Fruit fly (Drosophila melanogaster): ENCODE data around the gene CG6813.

DNA sequence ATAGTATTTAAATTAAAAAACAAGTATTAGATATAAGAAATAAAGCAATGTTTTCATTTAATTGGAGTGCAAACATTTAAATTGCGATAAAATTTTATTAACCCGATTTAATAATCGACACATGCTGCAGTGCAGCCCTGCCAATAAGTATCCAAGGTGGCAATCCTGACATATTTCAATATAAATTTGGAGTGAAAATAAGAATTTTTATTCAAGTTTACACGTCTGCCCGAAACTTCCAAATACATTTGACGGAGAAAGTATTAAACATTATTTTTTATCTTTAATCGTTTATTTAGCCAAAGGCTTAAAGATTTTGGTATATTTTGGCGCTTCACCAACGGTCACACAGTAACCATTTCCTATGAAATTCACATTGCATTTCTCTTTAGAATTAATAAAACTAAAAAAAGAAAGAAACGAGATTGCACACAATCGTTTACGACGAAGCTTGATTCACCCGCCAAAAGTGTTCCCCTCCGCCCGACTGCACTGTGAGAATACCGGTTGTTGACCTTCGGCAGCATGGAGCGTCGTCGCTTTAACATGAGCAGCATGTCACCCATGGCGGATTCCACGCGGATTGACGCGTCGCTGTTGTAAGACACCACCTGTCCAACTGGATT lies 2.1 kb upstream of the CG6813 start, which contains the start of gene CG14712:
- TF ChIP-seq CG10274 (GFP tag; optimal IDR thresholded peaks at IDR 0.05) (no peak), her (GFP tag; optimal IDR thresholded peaks at IDR 0.05) (no peak), sim (GFP tag; IDR thresholded peaks at IDR 0.05) (no peak), CG14667 (GFP tag; IDR thresholded peaks at IDR 0.05) (no peak), CG31224 (GFP tag; IDR thresholded peaks at IDR 0.05) (no peak), sob (GFP tag; IDR thresholded peaks at IDR 0.05) (0 out of 2 replicates have a peak, but pooled peaks have one; percentile 10), TFAM (GFP tag; optimal IDR thresholded peaks at IDR 0.05) (no peak), insv (GFP tag; optimal IDR thresholded peaks at IDR 0.05) (peak in 1 of 2 experiments; percentile 22), btn (GFP tag; optimal IDR thresholded peaks at IDR 0.05) (no peak), Opbp (GFP tag; IDR thresholded peaks at IDR 0.05; ENCODE audit: partially characterized antibody) (0 out of 3 replicates have a peak, but pooled peaks have one; percentile 25)

Data from whole organism, embryonic.